In genomic region chr3R:10681682-10681962, dm6 we compare ENCODE assay signal across 4 fruit fly cellular contexts.
A peak's percentile ranks its signal among the peaks of the same experiment; 100 is the strongest.
TF ChIP-seq lines count a peak whose summit lies in the region.

No protein-coding gene starts in this region.

- TF ChIP-seq CTCF in whole organism, embryonic (GFP tag; optimal IDR thresholded peaks at IDR 0.05; lab: Kevin White, UChicago): no peak

TF ChIP-seq in whole organism, adult, 20 proteins besides CTCF, POLR2A, EP300 and RAD21:
- TF ChIP-seq kay (GFP tag; lab: Kevin White, UChicago; ENCODE audit: borderline replicate concordance) (no peak), Mnt (GFP tag; optimal IDR thresholded peaks at IDR 0.05; lab: Kevin White, UChicago) (no peak), pad (GFP tag; optimal IDR thresholded peaks at IDR 0.05; lab: Kevin White, UChicago) (peak; percentile 90), CG1620 (GFP tag; optimal IDR thresholded peaks at IDR 0.05; lab: Kevin White, UChicago) (no peak), CG7045 (GFP tag; optimal IDR thresholded peaks at IDR 0.05; lab: Kevin White, UChicago) (no peak), CG14711 (tag; optimal IDR thresholded peaks at IDR 0.05; lab: Kevin White, UChicago) (no peak), tj (GFP tag; optimal IDR thresholded peaks at IDR 0.05; lab: Kevin White, UChicago) (no peak)

TF ChIP-seq in whole organism, embryonic, 481 proteins besides CTCF, POLR2A, EP300 and RAD21 (continues in another document):
- TF ChIP-seq br (optimal IDR thresholded peaks at IDR 0.05; lab: Kevin White, UChicago): no peak
- TF ChIP-seq CG3163 (GFP tag; optimal IDR thresholded peaks at IDR 0.05; lab: Kevin White, UChicago): no peak
- no peak for TF ChIP-seq jing (GFP tag; optimal IDR thresholded peaks at IDR 0.05; lab: Kevin White, UChicago)
- TF ChIP-seq CG2712 (tag; optimal IDR thresholded peaks at IDR 0.05; lab: Kevin White, UChicago): peak; percentile 47
- TF ChIP-seq CG12744 (GFP tag; optimal IDR thresholded peaks at IDR 0.05; lab: Kevin White, UChicago): no peak
- TF ChIP-seq CG9727 (GFP tag; optimal IDR thresholded peaks at IDR 0.05; lab: Kevin White, UChicago): no peak
- TF ChIP-seq phol (tag; optimal IDR thresholded peaks at IDR 0.05; lab: Kevin White, UChicago): peak; percentile 49
- TF ChIP-seq CHES-1-like (GFP tag; optimal IDR thresholded peaks at IDR 0.05; lab: Kevin White, UChicago): no peak
- peak; percentile 71 for TF ChIP-seq dysf (GFP tag; IDR thresholded peaks at IDR 0.05; lab: Robert Waterston, UW)
- no peak for TF ChIP-seq CG18619 (GFP tag; optimal IDR thresholded peaks at IDR 0.05; lab: Kevin White, UChicago)
- no peak for TF ChIP-seq CG13775 (GFP tag; optimal IDR thresholded peaks at IDR 0.05; lab: Kevin White, UChicago)
- TF ChIP-seq nerfin-1 (tag; optimal IDR thresholded peaks at IDR 0.05; lab: Kevin White, UChicago): no peak
- TF ChIP-seq CG17568 (GFP tag; optimal IDR thresholded peaks at IDR 0.05; lab: Kevin White, UChicago): no peak
- TF ChIP-seq sna (GFP tag; IDR thresholded peaks at IDR 0.05; lab: Robert Waterston, UW; ENCODE audit: partially characterized antibody): no peak
- no peak for TF ChIP-seq CG8290 (GFP tag; optimal IDR thresholded peaks at IDR 0.05; lab: Kevin White, UChicago)
- TF ChIP-seq CG8290 (tag; optimal IDR thresholded peaks at IDR 0.05; lab: Kevin White, UChicago): no peak
- TF ChIP-seq CG32772 (GFP tag; IDR thresholded peaks at IDR 0.05; lab: Robert Waterston, UW): peak; percentile 57; the same call in 1 of the 2 replicates
- no peak for TF ChIP-seq CG14710 (tag; optimal IDR thresholded peaks at IDR 0.05; lab: Kevin White, UChicago)
- no peak for TF ChIP-seq disco-r (GFP tag; optimal IDR thresholded peaks at IDR 0.05; lab: Kevin White, UChicago)
- no peak for TF ChIP-seq CG31441 (GFP tag; IDR thresholded peaks at IDR 0.05; lab: Robert Waterston, UW)
- TF ChIP-seq CG17385 (GFP tag; optimal IDR thresholded peaks at IDR 0.05; lab: Kevin White, UChicago): no peak
- TF ChIP-seq CG17186 (GFP tag; optimal IDR thresholded peaks at IDR 0.05; lab: Kevin White, UChicago): no peak
- no peak for TF ChIP-seq CG11696 (GFP tag; IDR thresholded peaks at IDR 0.05; lab: Robert Waterston, UW)
- no peak for TF ChIP-seq mirr (GFP tag; optimal IDR thresholded peaks at IDR 0.05; lab: Kevin White, UChicago)
- TF ChIP-seq Hsf (GFP tag; optimal IDR thresholded peaks at IDR 0.05; lab: Kevin White, UChicago): no peak
- TF ChIP-seq CG7271 (tag; optimal IDR thresholded peaks at IDR 0.05; lab: Kevin White, UChicago): no peak
- no peak for TF ChIP-seq yki (optimal IDR thresholded peaks at IDR 0.05; lab: Kevin White, UChicago)
- peak; percentile 75 for TF ChIP-seq unpg (GFP tag; optimal IDR thresholded peaks at IDR 0.05; lab: Kevin White, UChicago)
- TF ChIP-seq Mes4 (GFP tag; optimal IDR thresholded peaks at IDR 0.05; lab: Kevin White, UChicago): no peak
- no peak for TF ChIP-seq Chrac-16 (GFP tag; optimal IDR thresholded peaks at IDR 0.05; lab: Kevin White, UChicago)

TF ChIP-seq in whole organism, prepupa, 60 proteins besides CTCF, POLR2A, EP300 and RAD21:
- TF ChIP-seq ss (GFP tag; optimal IDR thresholded peaks at IDR 0.05; lab: Kevin White, UChicago): no peak
- TF ChIP-seq CG10669 (GFP tag; optimal IDR thresholded peaks at IDR 0.05; lab: Kevin White, UChicago): no peak
- no peak for TF ChIP-seq Eip93F (GFP tag; optimal IDR thresholded peaks at IDR 0.05; lab: Kevin White, UChicago)
- peak; percentile 62 for TF ChIP-seq CG6163 (GFP tag; IDR thresholded peaks at IDR 0.05; lab: Robert Waterston, UW)
- TF ChIP-seq net (GFP tag; optimal IDR thresholded peaks at IDR 0.05; lab: Kevin White, UChicago): no peak
- TF ChIP-seq Gug (GFP tag; IDR thresholded peaks at IDR 0.05; lab: Robert Waterston, UW): peak; percentile 46
- TF ChIP-seq CG3032 (tag; optimal IDR thresholded peaks at IDR 0.05; lab: Kevin White, UChicago): no peak
- TF ChIP-seq Sox102F (GFP tag; optimal IDR thresholded peaks at IDR 0.05; lab: Kevin White, UChicago): no peak
- TF ChIP-seq CG11294 (GFP tag; IDR thresholded peaks at IDR 0.05; lab: Robert Waterston, UW): peak; percentile 33; the same call in 1 of the 2 replicates
- TF ChIP-seq Eip78C (GFP tag; lab: Kevin White, UChicago): peak; percentile 19
- TF ChIP-seq eg (GFP tag; IDR thresholded peaks at IDR 0.05; lab: Robert Waterston, UW): peak; percentile 81
- no peak for TF ChIP-seq CG8319 (GFP tag; optimal IDR thresholded peaks at IDR 0.05; lab: Kevin White, UChicago)
- peak; percentile 45; the same call in 2 of the 3 replicates for TF ChIP-seq CG8119 (GFP tag; IDR thresholded peaks at IDR 0.05; lab: Robert Waterston, UW)
- peak; percentile 60 for TF ChIP-seq CG15336 (GFP tag; IDR thresholded peaks at IDR 0.05; lab: Robert Waterston, UW)
- TF ChIP-seq topi (GFP tag; optimal IDR thresholded peaks at IDR 0.05; lab: Kevin White, UChicago): no peak
- no peak for TF ChIP-seq Sox14 (GFP tag; optimal IDR thresholded peaks at IDR 0.05; lab: Kevin White, UChicago)
- no peak for TF ChIP-seq acj6 (GFP tag; optimal IDR thresholded peaks at IDR 0.05; lab: Kevin White, UChicago)
- TF ChIP-seq CG4318 (GFP tag; optimal IDR thresholded peaks at IDR 0.05; lab: Kevin White, UChicago): no peak
- no peak for TF ChIP-seq CG6854 (GFP tag; optimal IDR thresholded peaks at IDR 0.05; lab: Kevin White, UChicago)
- no peak for TF ChIP-seq Eip75B (GFP tag; optimal IDR thresholded peaks at IDR 0.05; lab: Kevin White, UChicago)
- no peak for TF ChIP-seq Smox (GFP tag; optimal IDR thresholded peaks at IDR 0.05; lab: Kevin White, UChicago)
- TF ChIP-seq pdm3 (GFP tag; optimal IDR thresholded peaks at IDR 0.05; lab: Kevin White, UChicago): no peak
- no peak for TF ChIP-seq CG8632 (GFP tag; optimal IDR thresholded peaks at IDR 0.05; lab: Kevin White, UChicago)
- TF ChIP-seq CG11762 (GFP tag; optimal IDR thresholded peaks at IDR 0.05; lab: Kevin White, UChicago; ENCODE audit: insufficient read depth): no peak
- no peak for TF ChIP-seq CG6808 (GFP tag; optimal IDR thresholded peaks at IDR 0.05; lab: Kevin White, UChicago)

TF ChIP-seq in whole organism, pupa, 21 proteins besides CTCF, POLR2A, EP300 and RAD21:
- TF ChIP-seq Pif1B (GFP tag; optimal IDR thresholded peaks at IDR 0.05; lab: Kevin White, UChicago) (no peak), fd96Ca (GFP tag; IDR thresholded peaks at IDR 0.05; lab: Robert Waterston, UW) (peak; percentile 64), Snoo (tag; optimal IDR thresholded peaks at IDR 0.05; lab: Kevin White, UChicago) (no peak), Ets98B (GFP tag; IDR thresholded peaks at IDR 0.05; lab: Robert Waterston, UW) (peak; percentile 76), rn (GFP tag; IDR thresholded peaks at IDR 0.05; lab: Robert Waterston, UW) (0 out of 2 replicates have a peak, but pooled peaks have one; percentile 33), CG12605 (GFP tag; IDR thresholded peaks at IDR 0.05; lab: Robert Waterston, UW) (0 out of 2 replicates have a peak, but pooled peaks have one; percentile 24), CG14655 (GFP tag; optimal IDR thresholded peaks at IDR 0.05; lab: Kevin White, UChicago) (no peak), CG13204 (GFP tag; optimal IDR thresholded peaks at IDR 0.05; lab: Kevin White, UChicago) (no peak), CG15710 (tag; optimal IDR thresholded peaks at IDR 0.05; lab: Kevin White, UChicago) (no peak), Pif1A (GFP tag; optimal IDR thresholded peaks at IDR 0.05; lab: Kevin White, UChicago) (no peak), CG8159 (tag; optimal IDR thresholded peaks at IDR 0.05; lab: Kevin White, UChicago) (no peak), CG34367 (tag; optimal IDR thresholded peaks at IDR 0.05; lab: Kevin White, UChicago) (no peak), EcR (GFP tag; optimal IDR thresholded peaks at IDR 0.05; lab: Kevin White, UChicago) (no peak), CG8301 (tag; optimal IDR thresholded peaks at IDR 0.05; lab: Kevin White, UChicago) (no peak), CG9948 (tag; optimal IDR thresholded peaks at IDR 0.05; lab: Kevin White, UChicago) (no peak), gl (tag; optimal IDR thresholded peaks at IDR 0.05; lab: Kevin White, UChicago) (no peak), CG17806 (tag; optimal IDR thresholded peaks at IDR 0.05; lab: Kevin White, UChicago) (no peak), CG32121 (GFP tag; IDR thresholded peaks at IDR 0.05; lab: Robert Waterston, UW) (peak; percentile 76), CG4496 (GFP tag; IDR thresholded peaks at IDR 0.05; lab: Robert Waterston, UW) (peak; percentile 63)
